Worm (Caenorhabditis elegans) whole organism, L4 larva: ENCODE data around the gene mab-23.

ENCODE experiments used
- ama-1 ChIP-seq: fragments of 150-350 bp; optimal IDR thresholded peaks from 2 replicates; lab custom pipeline; 2014; ENCODE audit warnings: inconsistent platforms, mixed read lengths
- dve-1 ChIP-seq: sonication (generic microtip); optimal IDR thresholded peaks from 2 replicates; lab custom pipeline; 2017; ENCODE audit warnings: antibody characterized with exemption, mild to moderate bottlenecking, missing genetic modification characterization, missing compliant biosample characterization; ENCODE audit not compliant: insufficient read depth
- mdl-1 ChIP-seq, 2 experiments: fragments of 150-350 bp in 1 of 2; sonication (generic microtip) in 1 of 2; optimal IDR thresholded peaks; 2 replicates each; lab custom pipeline; 2014 to 2017; ENCODE audit warnings: missing biosample characterization in 2 of 2, missing genetic modification characterization in 2 of 2
- ztf-11 ChIP-seq: fragments of 150-350 bp; optimal IDR thresholded peaks from 2 replicates; lab custom pipeline; 2014; ENCODE audit warnings: missing biosample characterization, missing genetic modification characterization

ce11 chrV:10592479-10592878 lies 40.4 kb upstream of the mab-23 start, which contains the start of gene T21C9.9:
- TF ChIP-seq ama-1 (lab: Kevin White, UChicago), result no peak
- no peak for TF ChIP-seq mdl-1 (tag; optimal IDR thresholded peaks at IDR 0.05; lab: Kevin White, UChicago)
- no peak for TF ChIP-seq dve-1 (tag; lab: Kevin White, UChicago)
- no peak for TF ChIP-seq ztf-11 (tag; lab: Kevin White, UChicago)
